Worm (Caenorhabditis elegans): ENCODE measurements around the gene C27A7.5.
"Not testable (repeated sequence)": the region's sequence is repeated elsewhere in the genome, so short reads cannot be mapped to it uniquely, and the experiment has no call there.

The C27A7.5 gene

DNA sequence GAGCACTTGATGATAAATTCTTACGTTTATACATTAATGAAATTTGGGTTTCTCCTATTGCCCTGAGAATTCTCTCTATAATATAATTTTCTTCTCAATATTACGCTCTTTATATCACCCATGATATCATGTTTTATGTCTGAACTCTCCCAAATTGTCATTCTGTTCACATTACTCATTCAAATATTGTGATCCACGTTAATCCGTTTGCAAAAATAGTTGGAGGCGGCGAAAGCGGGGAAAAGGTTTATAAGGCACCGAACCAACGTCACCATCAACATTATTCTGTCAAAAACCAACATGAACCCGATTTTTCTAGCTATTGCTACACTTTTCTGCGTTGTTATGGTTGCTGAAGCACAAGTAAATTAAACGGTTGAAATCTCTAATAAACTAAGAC is 9.3 kb downstream of the C27A7.5 start, which contains the start of gene C27A7.8:
C27A7.8 (plus strand) TSS at position 301 of the 400 bp plus-strand sequence.
- TF ChIP-seq ZK546.5 (tag; optimal IDR thresholded peaks at IDR 0.05) (no peak), aly-2 (tag; optimal IDR thresholded peaks at IDR 0.05) (no peak), tbx-2 (tag; optimal IDR thresholded peaks at IDR 0.05) (no peak), nhr-76 (tag; optimal IDR thresholded peaks at IDR 0.05) (no peak), nhr-43 (tag; optimal IDR thresholded peaks at IDR 0.05; ENCODE audit: poor library complexity, severe bottlenecking) (no peak), egl-5 (tag; optimal IDR thresholded peaks at IDR 0.05) (no peak), daf-12 (tag; optimal IDR thresholded peaks at IDR 0.05) (no peak), ztf-11 (tag; optimal IDR thresholded peaks at IDR 0.05) (no peak), nhr-237 (tag; optimal IDR thresholded peaks at IDR 0.05) (no peak), fkh-10 (GFP tag; optimal IDR thresholded peaks at IDR 0.05) (no peak)

- TF ChIP-seq ZK546.5 (tag; optimal IDR thresholded peaks at IDR 0.05) (no peak), ztf-11 (tag; optimal IDR thresholded peaks at IDR 0.05) (no peak), mdl-1 (tag; optimal IDR thresholded peaks at IDR 0.05) (no peak), tbx-2 (tag; optimal IDR thresholded peaks at IDR 0.05) (no peak), jun-1 (tag; optimal IDR thresholded peaks at IDR 0.05) (no peak), ceh-9 (tag; optimal IDR thresholded peaks at IDR 0.05) (no peak), lin-39 (tag; optimal IDR thresholded peaks at IDR 0.05) (no peak), ceh-82 (tag; optimal IDR thresholded peaks at IDR 0.05) (no peak), unc-39 (tag; optimal IDR thresholded peaks at IDR 0.05) (no peak), pqm-1 (tag; optimal IDR thresholded peaks at IDR 0.05) (no peak), pha-4 (tag; optimal IDR thresholded peaks at IDR 0.05) (no peak)
These were observed 11.5 kb downstream of the C27A7.5 start, which contains the start of gene che-11 for ce11 chrV:12150607-12151006. Gene che-11 (minus strand): TSS chrV:12150707.

DNA sequence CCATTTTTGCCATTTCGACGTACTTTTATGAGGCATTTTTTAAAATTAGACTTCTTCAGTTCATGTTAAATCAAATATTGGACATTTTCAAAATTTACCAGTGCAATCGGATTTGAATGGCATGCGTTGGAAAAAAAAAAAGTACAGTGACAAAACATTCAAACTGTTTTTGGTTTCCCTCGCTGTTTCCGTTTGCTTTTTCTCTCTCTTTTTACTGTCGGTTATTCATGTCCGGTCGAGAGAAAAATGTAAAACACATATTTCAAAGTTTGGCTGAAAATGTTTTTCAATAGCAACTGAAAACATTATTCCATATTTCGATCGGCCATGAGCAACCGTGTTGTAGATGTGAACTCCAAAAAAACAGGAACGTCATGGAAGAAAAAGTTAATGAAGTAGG is 21.5 kb downstream of the C27A7.5 start, which contains the start of gene C27A7.3:
C27A7.3 (plus strand) TSS at position 301 of the 400 bp plus-strand sequence.
- TF ChIP-seq unc-62 (GFP tag; optimal IDR thresholded peaks at IDR 0.05) (no peak), nfya-1 (tag; optimal IDR thresholded peaks at IDR 0.05; ENCODE audit: insufficient read depth) (no peak), nhr-12 (tag; optimal IDR thresholded peaks at IDR 0.05) (no peak), nhr-76 (tag; optimal IDR thresholded peaks at IDR 0.05) (no peak), jun-1 (tag; optimal IDR thresholded peaks at IDR 0.05) (no peak), daf-12 (tag; optimal IDR thresholded peaks at IDR 0.05) (no peak), nhr-23 (tag; optimal IDR thresholded peaks at IDR 0.05) (no peak), ZK546.5 (tag; optimal IDR thresholded peaks at IDR 0.05) (no peak), R02D3.7 (tag; optimal IDR thresholded peaks at IDR 0.05) (no peak), aly-2 (tag; optimal IDR thresholded peaks at IDR 0.05) (no peak), mml-1 (tag; optimal IDR thresholded peaks at IDR 0.05) (no peak), ceh-9 (tag; optimal IDR thresholded peaks at IDR 0.05) (no peak), nhr-11 (tag; optimal IDR thresholded peaks at IDR 0.05) (no peak), elt-3 (tag; optimal IDR thresholded peaks at IDR 0.05) (no peak), skn-1 (tag; optimal IDR thresholded peaks at IDR 0.05) (no peak), ceh-82 (tag; optimal IDR thresholded peaks at IDR 0.05) (no peak), elt-2 (tag; optimal IDR thresholded peaks at IDR 0.05) (no peak), ceh-28 (tag; optimal IDR thresholded peaks at IDR 0.05) (no peak), ceh-16 (tag; optimal IDR thresholded peaks at IDR 0.05) (no peak)

- TF ChIP-seq ceh-28 (tag; optimal IDR thresholded peaks at IDR 0.05) = no peak
- no peak for TF ChIP-seq nhr-77 (tag; optimal IDR thresholded peaks at IDR 0.05)
- TF ChIP-seq nhr-237 (tag; optimal IDR thresholded peaks at IDR 0.05) = no peak
- TF ChIP-seq lin-15B (tag; optimal IDR thresholded peaks at IDR 0.05) = no peak
- TF ChIP-seq nhr-23 (tag; optimal IDR thresholded peaks at IDR 0.05) = no peak
- TF ChIP-seq elt-1 (tag; optimal IDR thresholded peaks at IDR 0.05) = no peak
- TF ChIP-seq ZK546.5 (tag; optimal IDR thresholded peaks at IDR 0.05) = no peak
These were observed 24.2 kb downstream of the C27A7.5 start for ce11 chrV:12137942-12138341.

DNA sequence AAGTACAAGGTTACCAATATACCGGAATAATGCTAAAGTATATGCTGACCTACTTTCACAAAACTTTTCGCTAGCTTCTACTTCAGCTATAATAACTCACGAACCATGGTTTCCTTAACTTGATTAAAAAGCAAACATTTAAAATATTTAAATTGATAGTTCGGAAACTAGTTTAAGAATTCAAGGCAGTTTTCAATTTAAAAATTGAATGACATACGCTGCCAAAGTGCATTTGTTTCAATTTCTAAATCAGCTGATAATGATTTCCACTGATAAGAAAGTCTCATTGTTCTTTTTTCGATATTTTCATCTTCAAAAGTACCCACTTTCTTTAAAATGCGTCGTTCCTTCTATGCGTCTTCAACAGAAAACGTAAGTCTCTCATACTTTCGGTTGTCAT is 31.0 kb downstream of the C27A7.5 start, which contains the start of gene enpp-1:
enpp-1 (plus strand) TSS at position 301 of the 400 bp plus-strand sequence.
- not testable (repeated sequence) for TF ChIP-seq lsy-12, ceh-28, elt-2 (tag; optimal IDR thresholded peaks at IDR 0.05)

All from whole organism, L3 larva.